Worm (Caenorhabditis elegans): ENCODE measurements around the gene sor-1.

DNA sequence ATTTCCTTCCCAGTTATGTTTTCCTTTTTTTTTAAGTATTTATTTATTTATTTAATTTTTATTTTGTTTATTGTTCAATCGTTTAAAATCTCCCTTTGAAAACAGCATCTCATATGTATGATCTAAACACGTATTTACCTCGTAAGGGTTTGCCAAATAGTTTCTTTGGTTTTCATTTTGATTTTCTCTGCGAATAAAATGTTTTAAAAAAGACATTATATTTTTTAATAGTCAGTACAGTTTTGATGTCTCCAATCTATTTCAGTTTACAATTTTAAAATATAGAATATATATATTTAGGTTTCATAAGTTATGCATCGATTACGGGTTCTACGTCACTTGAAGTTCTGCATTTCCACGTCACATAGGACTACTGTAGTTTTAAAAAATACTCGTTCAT is 37.3 kb upstream of the sor-1 start, which contains the start of gene R05D3.12:
- TF ChIP-seq unc-39 (tag; optimal IDR thresholded peaks at IDR 0.05) (no peak), nhr-76 (tag; optimal IDR thresholded peaks at IDR 0.05) (no peak), lsy-2 (tag; optimal IDR thresholded peaks at IDR 0.05) (no peak), nhr-28 (tag; optimal IDR thresholded peaks at IDR 0.05) (no peak), lin-13 (tag; optimal IDR thresholded peaks at IDR 0.05) (no peak), mab-5 (tag; optimal IDR thresholded peaks at IDR 0.05) (no peak)
